Fruit fly (Drosophila melanogaster) whole organism, prepupa: Measurements from ENCODE around the gene CG6503.

Experiments used
- CG10669 ChIP-seq: fragments of 200-800 bp; sonication (Bioruptor generic); optimal IDR thresholded peaks from 3 replicates; lab custom pipeline; 2018; ENCODE audit warnings: missing biosample characterization, mild to moderate bottlenecking, missing genetic modification characterization, moderate library complexity
- CG11294 ChIP-seq: fragments of 200-800 bp; sonication (Bioruptor generic); IDR thresholded peaks from 2 replicates; pipeline ENCODE4 v1.3.6; 2022; ENCODE audit warnings: missing biosample characterization, missing genetic modification characterization
- CG11762 ChIP-seq: fragments of 200-800 bp; sonication (Bioruptor generic); optimal IDR thresholded peaks from 3 replicates; lab custom pipeline; 2016; ENCODE audit warnings: missing biosample characterization, missing genetic modification characterization; ENCODE audit not compliant: insufficient read depth
- CG11902 ChIP-seq: fragments of 200-800 bp; sonication (Bioruptor generic); optimal IDR thresholded peaks from 3 replicates; lab custom pipeline; 2016; ENCODE audit warnings: missing biosample characterization, missing genetic modification characterization
- CG1621 ChIP-seq: fragments of 200-800 bp; sonication (Bioruptor generic); optimal IDR thresholded peaks from 3 replicates; lab custom pipeline; 2018; ENCODE audit warnings: missing biosample characterization, mild to moderate bottlenecking, missing genetic modification characterization
- CG16779 ChIP-seq: fragments of 200-800 bp; sonication (Bioruptor generic); optimal IDR thresholded peaks from 3 replicates; lab custom pipeline; 2017; ENCODE audit warnings: missing biosample characterization, mild to moderate bottlenecking, missing genetic modification characterization
- CG34406 ChIP-seq: fragments of 200-800 bp; sonication (Bioruptor generic); optimal IDR thresholded peaks from 3 replicates; lab custom pipeline; 2016; ENCODE audit warnings: missing biosample characterization, missing genetic modification characterization
- CG6163 ChIP-seq: fragments of 200-800 bp; sonication (Bioruptor generic); IDR thresholded peaks from 3 replicates; pipeline ENCODE4 v1.3.6; 2022; ENCODE audit warnings: missing biosample characterization, missing genetic modification characterization
- CG6808 ChIP-seq: fragments of 200-800 bp; sonication (Bioruptor generic); optimal IDR thresholded peaks from 3 replicates; lab custom pipeline; 2017; ENCODE audit warnings: missing biosample characterization, missing genetic modification characterization, mild to moderate bottlenecking, moderate library complexity, missing genetic modification reagents
- CG8119 ChIP-seq: fragments of 200-800 bp; sonication (Bioruptor generic); IDR thresholded peaks from 3 replicates; pipeline ENCODE4 v1.3.6; 2022; ENCODE audit warnings: missing biosample characterization, missing genetic modification characterization
- CG8319 ChIP-seq: fragments of 200-800 bp; sonication (Bioruptor generic); optimal IDR thresholded peaks from 3 replicates; lab custom pipeline; 2016; ENCODE audit warnings: missing biosample characterization, missing genetic modification characterization
- CG8632 ChIP-seq: fragments of 200-800 bp; sonication (Bioruptor generic); optimal IDR thresholded peaks from 3 replicates; lab custom pipeline; 2016; ENCODE audit warnings: missing biosample characterization, missing genetic modification characterization
- Eip78C ChIP-seq: fragments of 200-800 bp; sonication (Bioruptor generic); peaks from one replicate; lab custom pipeline; 2016; ENCODE audit warnings: missing biosample characterization, missing genetic modification characterization
- Ets96B ChIP-seq: fragments of 200-800 bp; optimal IDR thresholded peaks from 2 replicates; lab custom pipeline; 2019; ENCODE audit warnings: missing biosample characterization, mild to moderate bottlenecking, missing genetic modification characterization, moderate library complexity
- Hr38 ChIP-seq: sonication (Bioruptor generic); optimal IDR thresholded peaks from 2 replicates; lab custom pipeline; 2016; ENCODE audit warnings: missing biosample characterization, missing genetic modification characterization
- Hr4 ChIP-seq: fragments of 200-800 bp; sonication (Bioruptor generic); optimal IDR thresholded peaks from 3 replicates; lab custom pipeline; 2016; ENCODE audit warnings: missing biosample characterization, missing genetic modification characterization
- Lpt ChIP-seq: fragments of 200-800 bp; sonication (Bioruptor generic); optimal IDR thresholded peaks from 3 replicates; lab custom pipeline; 2016; ENCODE audit warnings: missing biosample characterization, missing genetic modification characterization
- OdsH ChIP-seq: fragments of 200-800 bp; sonication (Bioruptor generic); optimal IDR thresholded peaks from 3 replicates; lab custom pipeline; 2016; ENCODE audit warnings: missing biosample characterization, missing genetic modification characterization
- Smox ChIP-seq: fragments of 200-800 bp; sonication (Bioruptor generic); optimal IDR thresholded peaks from 3 replicates; lab custom pipeline; 2016; ENCODE audit warnings: missing biosample characterization, missing genetic modification characterization
- Sox14 ChIP-seq: fragments of 200-800 bp; sonication (Bioruptor generic); optimal IDR thresholded peaks from 3 replicates; lab custom pipeline; 2016; ENCODE audit warnings: missing biosample characterization, missing genetic modification characterization
- Sox15 ChIP-seq: fragments of 200-800 bp; sonication (Bioruptor generic); optimal IDR thresholded peaks from 3 replicates; lab custom pipeline; 2016; ENCODE audit warnings: missing biosample characterization, missing genetic modification characterization
- cyc ChIP-seq: fragments of 200-800 bp; sonication (Bioruptor generic); optimal IDR thresholded peaks from 3 replicates; lab custom pipeline; 2016; ENCODE audit warnings: missing biosample characterization, missing genetic modification characterization
- dac ChIP-seq: fragments of 200-800 bp; sonication (Bioruptor generic); optimal IDR thresholded peaks from 2 replicates; lab custom pipeline; 2017; ENCODE audit warnings: missing biosample characterization, mild to moderate bottlenecking, missing genetic modification characterization
- esn ChIP-seq: fragments of 200-800 bp; sonication (Bioruptor generic); optimal IDR thresholded peaks from 2 replicates; lab custom pipeline; 2016; ENCODE audit warnings: missing biosample characterization, mild to moderate bottlenecking, missing genetic modification characterization, moderate library complexity
- lz ChIP-seq: fragments of 200-800 bp; sonication (Bioruptor generic); optimal IDR thresholded peaks from 3 replicates; lab custom pipeline; 2016; ENCODE audit warnings: missing biosample characterization, missing genetic modification characterization
- pdm3 ChIP-seq: fragments of 200-800 bp; sonication (Bioruptor generic); optimal IDR thresholded peaks from 3 replicates; lab custom pipeline; 2016; ENCODE audit warnings: missing biosample characterization, missing genetic modification characterization
- salr ChIP-seq, 2 experiments: fragments of 200-800 bp; sonication (Bioruptor generic); optimal IDR thresholded peaks; 3 replicates each; lab custom pipeline; 2016 to 2018; ENCODE audit warnings: missing biosample characterization in 2 of 2, missing genetic modification characterization in 2 of 2, mild to moderate bottlenecking in 1 of 2
- ss ChIP-seq, 2 experiments: fragments of 200-800 bp; sonication (Bioruptor generic); optimal IDR thresholded peaks; 2 replicates in 1 of 2; 3 replicates in 1 of 2; lab custom pipeline; 2017 to 2018; ENCODE audit warnings: mild to moderate bottlenecking in 2 of 2, missing biosample characterization in 2 of 2, missing genetic modification characterization in 2 of 2, moderate library complexity in 1 of 2
- topi ChIP-seq: fragments of 200-800 bp; sonication (Bioruptor generic); optimal IDR thresholded peaks from 3 replicates; lab custom pipeline; 2016; ENCODE audit warnings: missing biosample characterization, missing genetic modification characterization
- vri ChIP-seq: fragments of 200-800 bp; sonication (Bioruptor generic); optimal IDR thresholded peaks from 3 replicates; lab custom pipeline; 2016; ENCODE audit warnings: missing biosample characterization, mild to moderate bottlenecking, missing genetic modification characterization

The CG6503 gene

dm6 chr3R:26461226-26461805 is 36.4 kb upstream of the CG6503 start, which contains the start of gene CG5455 (continued):
- peak; percentile 23 for TF ChIP-seq CG6808 (GFP tag; lab: Kevin White, UChicago)
- peak; percentile 5 for TF ChIP-seq CG34406 (GFP tag; lab: Kevin White, UChicago)
- TF ChIP-seq CG6163 (GFP tag; lab: Robert Waterston, UW) = peak; percentile 75
- TF ChIP-seq Hr4 (GFP tag; lab: Kevin White, UChicago) = no peak
- peak; percentile 78 for TF ChIP-seq Lpt (GFP tag; lab: Kevin White, UChicago)
- no peak for TF ChIP-seq topi
- TF ChIP-seq CG16779 (tag; lab: Kevin White, UChicago) = peak; percentile 71
- TF ChIP-seq vri (GFP tag; lab: Kevin White, UChicago) = peak; percentile 74

DNA sequence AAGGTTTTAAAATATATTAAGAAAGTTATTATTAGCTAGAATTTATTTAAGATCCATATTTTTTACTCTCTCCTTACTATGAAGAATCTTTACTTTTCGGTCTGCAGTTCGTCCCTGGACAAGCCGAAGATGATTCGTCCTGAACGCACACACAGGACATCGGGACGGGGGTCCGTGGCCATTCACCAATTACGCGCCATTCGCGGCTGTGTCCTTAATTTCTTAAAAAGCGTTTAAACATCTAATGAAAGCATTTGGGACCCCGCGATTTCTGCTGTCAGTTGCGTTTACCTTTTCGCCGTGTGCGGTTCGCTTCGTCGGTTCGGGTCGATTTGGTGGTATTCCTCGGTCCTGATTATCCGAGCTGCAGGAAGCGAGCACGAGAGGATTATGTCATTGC is 33.0 kb upstream of the CG6503 start, which contains the start of gene CG14238:
Gene CG14238 (plus strand): TSS at position 301 of the 400 bp plus-strand sequence.
- TF ChIP-seq lz (GFP tag; lab: Kevin White, UChicago) = no peak
- TF ChIP-seq CG11902 = no peak
- no peak for TF ChIP-seq ss (GFP tag; optimal IDR thresholded peaks at IDR 0.05; lab: Kevin White, UChicago)
- TF ChIP-seq dac (GFP tag; lab: Kevin White, UChicago) = no peak
- no peak for TF ChIP-seq Smox (GFP tag; lab: Kevin White, UChicago)
- no peak for TF ChIP-seq OdsH
- TF ChIP-seq CG1621 (tag; lab: Kevin White, UChicago) = no peak
- TF ChIP-seq Sox14 = no peak
- no peak for TF ChIP-seq CG6163 (GFP tag; lab: Robert Waterston, UW)
- TF ChIP-seq topi = no peak
- no peak for TF ChIP-seq pdm3 (GFP tag; lab: Kevin White, UChicago)
- TF ChIP-seq CG16779 (tag; lab: Kevin White, UChicago) = no peak
- no peak for TF ChIP-seq CG11762 (GFP tag; lab: Kevin White, UChicago)
- no peak for TF ChIP-seq Eip78C
- TF ChIP-seq CG11294 (GFP tag; lab: Robert Waterston, UW) = no peak

DNA sequence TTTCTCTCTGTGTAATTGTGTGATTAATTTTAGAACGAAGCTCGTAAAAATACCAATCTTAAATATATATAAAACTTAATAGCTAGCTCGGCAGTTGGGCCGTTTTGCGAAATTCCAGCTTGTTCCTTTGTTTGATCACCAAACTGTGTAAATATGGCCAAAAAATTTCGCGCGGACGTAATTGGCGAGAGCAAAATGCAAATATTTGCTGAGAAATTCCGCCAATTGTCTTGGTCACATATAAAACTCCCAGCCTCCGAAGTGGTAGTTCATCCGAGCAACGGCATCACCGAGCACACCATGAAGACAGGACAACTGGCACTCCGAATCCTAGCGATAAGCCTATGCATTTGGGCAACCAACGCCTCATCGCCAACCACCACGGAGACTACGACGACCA is 31.7 kb upstream of the CG6503 start, which contains the start of gene CG14237:
Gene CG14237 (plus strand): TSS at position 301 of the 400 bp plus-strand sequence.
- TF ChIP-seq cyc = no peak
- TF ChIP-seq esn (GFP tag; lab: Kevin White, UChicago) = no peak
- TF ChIP-seq Lpt (GFP tag; lab: Kevin White, UChicago) = no peak
- TF ChIP-seq Smox (GFP tag; lab: Kevin White, UChicago) = no peak
- no peak for TF ChIP-seq Sox15 (GFP tag; lab: Kevin White, UChicago)
- no peak for TF ChIP-seq CG8319 (GFP tag; lab: Kevin White, UChicago)
- TF ChIP-seq Ets96B = no peak

DNA sequence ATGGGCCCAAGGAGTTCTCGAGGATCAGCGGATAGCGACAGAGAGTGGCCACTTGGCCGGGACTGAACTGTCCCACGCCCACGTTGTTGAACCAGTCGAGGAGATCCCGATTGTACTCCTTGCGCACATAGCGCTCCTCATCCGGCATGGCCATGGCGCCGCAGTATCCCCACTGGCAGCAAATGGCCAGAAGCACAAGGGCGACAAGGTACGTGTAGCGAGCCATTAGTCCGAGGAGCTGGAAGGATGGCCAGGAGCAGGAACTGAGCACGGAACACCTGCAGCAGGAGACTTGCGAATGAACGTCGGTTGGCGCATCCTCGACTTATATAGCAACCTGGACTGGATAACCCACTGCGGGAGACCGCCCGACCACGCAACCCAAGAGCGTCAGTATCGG is 30.9 kb upstream of the CG6503 start, which contains the start of gene Pdf:
Gene Pdf (minus strand): TSS at position 304 of the 400 bp plus-strand sequence.
- TF ChIP-seq lz (GFP tag; lab: Kevin White, UChicago) (no peak), Eip78C (no peak), CG8632 (GFP tag; lab: Kevin White, UChicago) (no peak), Hr38 (GFP tag; lab: Kevin White, UChicago) (no peak)
- TF ChIP-seq, all 60 proteins: peak for 0

dm6 chr3R:26454494-26454893 is 29.6 kb upstream of the CG6503 start, which contains the start of gene CG43117:
Gene CG43117, plus strand, starts transcription at chr3R:26454794.
- no peak for TF ChIP-seq CG8119 (GFP tag; lab: Robert Waterston, UW)
- no peak for TF ChIP-seq CG10669 (GFP tag; lab: Kevin White, UChicago)
- TF ChIP-seq ss (GFP tag; optimal IDR thresholded peaks at IDR 0.05; lab: Kevin White, UChicago) = no peak
- TF ChIP-seq Sox15 (GFP tag; lab: Kevin White, UChicago) = no peak
- no peak for TF ChIP-seq CG11902
- TF ChIP-seq salr (GFP tag; optimal IDR thresholded peaks at IDR 0.05; lab: Kevin White, UChicago) = no peak
- no peak for TF ChIP-seq CG11294 (GFP tag; lab: Robert Waterston, UW)
- no peak for TF ChIP-seq CG1621 (tag; lab: Kevin White, UChicago)
- TF ChIP-seq Sox14 = no peak
